Worm (Caenorhabditis elegans): ENCODE measurements around the gene C01G10.15.

ce11 chrV:15063987-15064386 is 23.1 kb downstream of the C01G10.15 start, which contains the start of gene rap-2:
- TF ChIP-seq snpc-4 (tag; optimal IDR thresholded peaks at IDR 0.05) = no peak
- no peak for TF ChIP-seq tbx-2 (tag; optimal IDR thresholded peaks at IDR 0.05)
- TF ChIP-seq tlp-1 (tag; optimal IDR thresholded peaks at IDR 0.05) = no peak
- TF ChIP-seq lin-13 (GFP tag; optimal IDR thresholded peaks at IDR 0.05) = no peak
- TF ChIP-seq ces-1 (GFP tag; optimal IDR thresholded peaks at IDR 0.05) = no peak
- no peak for TF ChIP-seq pqm-1 (tag; optimal IDR thresholded peaks at IDR 0.05)
- no peak for TF ChIP-seq efl-1 (optimal IDR thresholded peaks at IDR 0.05)
- no peak for TF ChIP-seq efl-1 (GFP tag; optimal IDR thresholded peaks at IDR 0.05 in 1 of 2)
- no peak for TF ChIP-seq lin-39 (tag; optimal IDR thresholded peaks at IDR 0.05)
